Fruit fly (Drosophila melanogaster) whole organism, prepupa: ENCODE data around the gene Qsox4.

Experiments
- CG10631 ChIP-seq: fragments of 200-800 bp; sonication (Bioruptor generic); optimal IDR thresholded peaks from 2 replicates; lab custom pipeline; 2016; ENCODE audit warnings: missing biosample characterization, missing genetic modification characterization
- CG10669 ChIP-seq: fragments of 200-800 bp; sonication (Bioruptor generic); optimal IDR thresholded peaks from 3 replicates; lab custom pipeline; 2018; ENCODE audit warnings: missing biosample characterization, mild to moderate bottlenecking, missing genetic modification characterization, moderate library complexity
- CG11294 ChIP-seq: fragments of 200-800 bp; sonication (Bioruptor generic); IDR thresholded peaks from 2 replicates; pipeline ENCODE4 v1.3.6; 2022; ENCODE audit warnings: missing biosample characterization, missing genetic modification characterization
- CG11902 ChIP-seq: fragments of 200-800 bp; sonication (Bioruptor generic); optimal IDR thresholded peaks from 3 replicates; lab custom pipeline; 2016; ENCODE audit warnings: missing biosample characterization, missing genetic modification characterization
- CG16779 ChIP-seq: fragments of 200-800 bp; sonication (Bioruptor generic); optimal IDR thresholded peaks from 3 replicates; lab custom pipeline; 2017; ENCODE audit warnings: missing biosample characterization, mild to moderate bottlenecking, missing genetic modification characterization
- CG31627 ChIP-seq: fragments of 200-800 bp; sonication (Bioruptor generic); optimal IDR thresholded peaks from 3 replicates; lab custom pipeline; 2016; ENCODE audit warnings: missing biosample characterization, missing genetic modification characterization
- CG32006 ChIP-seq: fragments of 200-800 bp; sonication (Bioruptor generic); optimal IDR thresholded peaks from 3 replicates; lab custom pipeline; 2017; ENCODE audit warnings: missing biosample characterization, mild to moderate bottlenecking, missing genetic modification characterization
- CG34406 ChIP-seq: fragments of 200-800 bp; sonication (Bioruptor generic); optimal IDR thresholded peaks from 3 replicates; lab custom pipeline; 2016; ENCODE audit warnings: missing biosample characterization, missing genetic modification characterization
- CG3919 ChIP-seq: fragments of 200-800 bp; sonication (Bioruptor generic); optimal IDR thresholded peaks from 3 replicates; lab custom pipeline; 2016; ENCODE audit warnings: missing biosample characterization, missing genetic modification characterization
- CG4318 ChIP-seq: fragments of 200-800 bp; sonication (Bioruptor generic); optimal IDR thresholded peaks from 3 replicates; lab custom pipeline; 2017; ENCODE audit warnings: missing biosample characterization, mild to moderate bottlenecking, missing genetic modification characterization
- CG6163 ChIP-seq: fragments of 200-800 bp; sonication (Bioruptor generic); IDR thresholded peaks from 3 replicates; pipeline ENCODE4 v1.3.6; 2022; ENCODE audit warnings: missing biosample characterization, missing genetic modification characterization
- CG6276 ChIP-seq: fragments of 200-800 bp; sonication (Bioruptor generic); optimal IDR thresholded peaks from 2 replicates; lab custom pipeline; 2017; ENCODE audit warnings: missing biosample characterization, mild to moderate bottlenecking, missing genetic modification characterization
- CG6792 ChIP-seq: fragments of 200-800 bp; sonication (Bioruptor generic); optimal IDR thresholded peaks from 3 replicates; lab custom pipeline; 2016; ENCODE audit warnings: missing biosample characterization, missing genetic modification characterization
- CG6808 ChIP-seq: fragments of 200-800 bp; sonication (Bioruptor generic); optimal IDR thresholded peaks from 3 replicates; lab custom pipeline; 2017; ENCODE audit warnings: missing biosample characterization, missing genetic modification characterization, mild to moderate bottlenecking, moderate library complexity, missing genetic modification reagents
- CG8119 ChIP-seq: fragments of 200-800 bp; sonication (Bioruptor generic); IDR thresholded peaks from 3 replicates; pipeline ENCODE4 v1.3.6; 2022; ENCODE audit warnings: missing biosample characterization, missing genetic modification characterization
- CG8632 ChIP-seq: fragments of 200-800 bp; sonication (Bioruptor generic); optimal IDR thresholded peaks from 3 replicates; lab custom pipeline; 2016; ENCODE audit warnings: missing biosample characterization, missing genetic modification characterization
- CG9139 ChIP-seq: fragments of 200-800 bp; sonication (Bioruptor generic); optimal IDR thresholded peaks from 3 replicates; lab custom pipeline; 2017; ENCODE audit warnings: missing biosample characterization, mild to moderate bottlenecking, missing genetic modification characterization
- Eip75B ChIP-seq: fragments of 200-800 bp; sonication (Bioruptor generic); optimal IDR thresholded peaks from 3 replicates; lab custom pipeline; 2016; ENCODE audit warnings: missing biosample characterization, missing genetic modification characterization
- Eip78C ChIP-seq: fragments of 200-800 bp; sonication (Bioruptor generic); peaks from one replicate; lab custom pipeline; 2016; ENCODE audit warnings: missing biosample characterization, missing genetic modification characterization
- Eip93F ChIP-seq: fragments of 200-800 bp; sonication (Bioruptor generic); optimal IDR thresholded peaks from 2 replicates; lab custom pipeline; 2016; ENCODE audit warnings: missing biosample characterization, mild to moderate bottlenecking, missing genetic modification characterization
- Ets96B ChIP-seq: fragments of 200-800 bp; optimal IDR thresholded peaks from 2 replicates; lab custom pipeline; 2019; ENCODE audit warnings: missing biosample characterization, mild to moderate bottlenecking, missing genetic modification characterization, moderate library complexity
- Gug ChIP-seq: fragments of 200-800 bp; sonication (Bioruptor generic); IDR thresholded peaks from 2 replicates; pipeline ENCODE4 v1.3.6; 2022; ENCODE audit warnings: missing biosample characterization, missing genetic modification characterization
- Hr39 ChIP-seq: fragments of 200-800 bp; sonication (Bioruptor generic); optimal IDR thresholded peaks from 2 replicates; lab custom pipeline; 2016; ENCODE audit warnings: missing biosample characterization, missing genetic modification characterization
- Hr4 ChIP-seq: fragments of 200-800 bp; sonication (Bioruptor generic); optimal IDR thresholded peaks from 3 replicates; lab custom pipeline; 2016; ENCODE audit warnings: missing biosample characterization, missing genetic modification characterization
- Lpt ChIP-seq: fragments of 200-800 bp; sonication (Bioruptor generic); optimal IDR thresholded peaks from 3 replicates; lab custom pipeline; 2016; ENCODE audit warnings: missing biosample characterization, missing genetic modification characterization
- Met ChIP-seq: fragments of 200-800 bp; sonication (Bioruptor generic); optimal IDR thresholded peaks from 3 replicates; lab custom pipeline; 2016; ENCODE audit warnings: missing biosample characterization, missing genetic modification characterization
- OdsH ChIP-seq: fragments of 200-800 bp; sonication (Bioruptor generic); optimal IDR thresholded peaks from 3 replicates; lab custom pipeline; 2016; ENCODE audit warnings: missing biosample characterization, missing genetic modification characterization
- Sox102F ChIP-seq: fragments of 200-800 bp; sonication (Bioruptor generic); optimal IDR thresholded peaks from 2 replicates; lab custom pipeline; 2016; ENCODE audit warnings: missing biosample characterization, mild to moderate bottlenecking, missing genetic modification characterization
- Sox14 ChIP-seq: fragments of 200-800 bp; sonication (Bioruptor generic); optimal IDR thresholded peaks from 3 replicates; lab custom pipeline; 2016; ENCODE audit warnings: missing biosample characterization, missing genetic modification characterization
- Sox15 ChIP-seq: fragments of 200-800 bp; sonication (Bioruptor generic); optimal IDR thresholded peaks from 3 replicates; lab custom pipeline; 2016; ENCODE audit warnings: missing biosample characterization, missing genetic modification characterization
- achi ChIP-seq: fragments of 200-800 bp; sonication (Bioruptor generic); optimal IDR thresholded peaks from 3 replicates; lab custom pipeline; 2016; ENCODE audit warnings: missing biosample characterization, missing genetic modification characterization
- acj6 ChIP-seq: fragments of 200-800 bp; sonication (Bioruptor generic); optimal IDR thresholded peaks from 3 replicates; lab custom pipeline; 2016; ENCODE audit warnings: missing biosample characterization, missing genetic modification characterization
- dac ChIP-seq: fragments of 200-800 bp; sonication (Bioruptor generic); optimal IDR thresholded peaks from 2 replicates; lab custom pipeline; 2017; ENCODE audit warnings: missing biosample characterization, mild to moderate bottlenecking, missing genetic modification characterization
- eg ChIP-seq: fragments of 200-800 bp; sonication (Bioruptor generic); IDR thresholded peaks from 3 replicates; pipeline ENCODE4 v1.3.6; 2022; ENCODE audit warnings: missing biosample characterization, missing genetic modification characterization
- fkh ChIP-seq: fragments of 200-800 bp; sonication (Bioruptor generic); optimal IDR thresholded peaks from 3 replicates; lab custom pipeline; 2017; ENCODE audit warnings: missing biosample characterization, mild to moderate bottlenecking, missing genetic modification characterization, moderate library complexity
- net ChIP-seq: fragments of 200-800 bp; sonication (Bioruptor generic); optimal IDR thresholded peaks from 3 replicates; lab custom pipeline; 2016; ENCODE audit warnings: missing biosample characterization, missing genetic modification characterization
- pdm3 ChIP-seq: fragments of 200-800 bp; sonication (Bioruptor generic); optimal IDR thresholded peaks from 3 replicates; lab custom pipeline; 2016; ENCODE audit warnings: missing biosample characterization, missing genetic modification characterization
- salr ChIP-seq, 2 experiments: fragments of 200-800 bp; sonication (Bioruptor generic); optimal IDR thresholded peaks; 3 replicates each; lab custom pipeline; 2016 to 2018; ENCODE audit warnings: missing biosample characterization in 2 of 2, missing genetic modification characterization in 2 of 2, mild to moderate bottlenecking in 1 of 2
- spab ChIP-seq: fragments of 200-800 bp; sonication (Bioruptor generic); optimal IDR thresholded peaks from 2 replicates; lab custom pipeline; 2017; ENCODE audit warnings: missing biosample characterization, mild to moderate bottlenecking, missing genetic modification characterization, missing genetic modification reagents
- svp ChIP-seq: fragments of 200-800 bp; sonication (Bioruptor generic); peaks from one replicate; lab custom pipeline; 2016; ENCODE audit warnings: missing biosample characterization, missing genetic modification characterization
- topi ChIP-seq: fragments of 200-800 bp; sonication (Bioruptor generic); optimal IDR thresholded peaks from 3 replicates; lab custom pipeline; 2016; ENCODE audit warnings: missing biosample characterization, missing genetic modification characterization
- vri ChIP-seq: fragments of 200-800 bp; sonication (Bioruptor generic); optimal IDR thresholded peaks from 3 replicates; lab custom pipeline; 2016; ENCODE audit warnings: missing biosample characterization, mild to moderate bottlenecking, missing genetic modification characterization

Gene Qsox4

DNA sequence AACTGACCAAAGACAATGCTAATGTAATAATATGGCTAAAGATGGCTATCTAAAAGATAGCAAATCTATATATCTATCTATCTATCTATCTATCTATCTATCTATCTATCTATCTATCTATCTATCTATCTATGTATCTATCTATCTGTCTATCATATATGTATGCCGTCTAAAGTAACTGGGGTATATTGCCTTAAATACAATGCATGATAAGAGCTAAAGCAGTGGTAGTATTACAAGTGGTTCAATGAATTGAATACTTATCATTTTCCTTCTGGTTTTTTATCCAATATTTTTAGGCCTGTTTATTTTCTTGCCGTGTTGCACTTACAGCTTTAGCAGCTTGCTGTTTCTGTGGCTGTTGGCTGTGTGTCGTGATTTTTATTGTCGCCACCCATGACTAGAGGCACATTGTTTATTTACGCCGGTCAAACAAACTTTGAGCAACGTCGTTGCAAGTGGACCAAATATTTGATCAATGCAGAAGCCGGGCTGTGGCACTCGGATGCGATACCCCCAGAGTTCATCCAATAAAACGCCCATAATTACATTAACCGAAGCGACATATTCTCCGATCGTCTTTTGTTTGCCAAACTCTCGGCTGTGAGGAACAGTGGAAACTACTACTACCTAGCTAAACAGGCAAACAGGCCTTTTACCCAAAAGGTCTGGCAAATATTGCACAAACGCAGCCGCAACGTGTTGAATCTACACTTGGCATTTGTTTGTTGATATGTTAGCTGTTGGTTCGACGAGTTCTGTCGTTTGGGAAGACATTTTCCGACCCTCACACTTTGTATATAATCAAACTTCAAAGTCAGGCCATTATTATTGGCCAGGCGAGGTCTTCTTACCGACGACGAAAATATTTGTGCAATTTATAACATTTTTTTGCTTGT is 35.4 kb downstream of the Qsox4 start (continued):
- peak; percentile 25 for TF ChIP-seq acj6 (GFP tag; lab: Kevin White, UChicago)
- TF ChIP-seq CG11294 (GFP tag; lab: Robert Waterston, UW), result no peak
- peak; percentile 73 for TF ChIP-seq Hr4 (GFP tag; lab: Kevin White, UChicago)
- no peak for TF ChIP-seq CG6792 (GFP tag; lab: Kevin White, UChicago)
- TF ChIP-seq CG10631 (GFP tag; lab: Kevin White, UChicago), result peak; percentile 26
- no peak for TF ChIP-seq CG16779 (tag; lab: Kevin White, UChicago)
- peak; percentile 16 for TF ChIP-seq pdm3 (GFP tag; lab: Kevin White, UChicago)
- peak; percentile 11 for TF ChIP-seq Sox14
- TF ChIP-seq dac (GFP tag; lab: Kevin White, UChicago), result peak; percentile 1
- peak; percentile 81 for TF ChIP-seq CG32006 (GFP tag; lab: Kevin White, UChicago)
- peak; percentile 28 for TF ChIP-seq Ets96B (tag; lab: Kevin White, UChicago)
- peak; percentile 55 for TF ChIP-seq achi (GFP tag; lab: Kevin White, UChicago)
- peak; percentile 72 for TF ChIP-seq fkh (GFP tag; lab: Kevin White, UChicago)
- TF ChIP-seq CG3919 (GFP tag; lab: Kevin White, UChicago), result peak; percentile 17
- TF ChIP-seq CG4318 (GFP tag; lab: Kevin White, UChicago), result peak; percentile 52
- peak; percentile 33 for TF ChIP-seq OdsH (GFP tag; lab: Kevin White, UChicago)
- TF ChIP-seq, all 60 proteins: peak for 25

DNA sequence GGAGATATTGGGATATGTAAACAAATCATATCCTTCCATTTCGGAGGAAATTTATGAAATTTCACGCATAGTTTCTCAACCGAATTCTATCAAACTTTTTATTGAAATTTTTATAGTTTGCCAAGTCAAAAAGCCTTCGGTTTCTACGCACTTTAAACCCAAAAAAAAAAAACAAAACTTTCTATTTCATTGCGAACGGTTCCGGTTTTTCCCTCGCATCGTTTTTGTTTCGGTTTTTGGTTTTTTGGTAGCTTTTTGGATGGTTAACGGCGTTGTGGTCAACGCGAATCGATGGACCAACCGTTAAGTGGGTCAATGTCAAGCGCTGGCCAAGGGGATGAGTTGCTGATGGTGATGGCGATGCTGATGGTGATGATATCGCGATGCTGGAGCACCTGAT is 38.4 kb downstream of the Qsox4 start:
- TF ChIP-seq Eip78C (GFP tag; lab: Kevin White, UChicago) (no peak), pdm3 (GFP tag; lab: Kevin White, UChicago) (no peak), CG34406 (no peak), svp (GFP tag; lab: Kevin White, UChicago) (no peak), Sox102F (GFP tag; lab: Kevin White, UChicago) (no peak), achi (GFP tag; lab: Kevin White, UChicago) (no peak), Eip93F (no peak), net (GFP tag; lab: Kevin White, UChicago) (no peak), Ets96B (tag; lab: Kevin White, UChicago) (no peak), salr (GFP tag; optimal IDR thresholded peaks at IDR 0.05; lab: Kevin White, UChicago) (no peak), CG8632 (GFP tag; lab: Kevin White, UChicago) (no peak), CG4318 (GFP tag; lab: Kevin White, UChicago) (no peak), CG6276 (GFP tag; lab: Kevin White, UChicago) (no peak), CG8119 (no peak), Sox14 (no peak), CG3919 (GFP tag; lab: Kevin White, UChicago) (no peak), topi (GFP tag; lab: Kevin White, UChicago) (no peak), Gug (GFP tag; lab: Robert Waterston, UW) (no peak), CG9139 (no peak), Hr39 (GFP tag; lab: Kevin White, UChicago) (no peak)

DNA sequence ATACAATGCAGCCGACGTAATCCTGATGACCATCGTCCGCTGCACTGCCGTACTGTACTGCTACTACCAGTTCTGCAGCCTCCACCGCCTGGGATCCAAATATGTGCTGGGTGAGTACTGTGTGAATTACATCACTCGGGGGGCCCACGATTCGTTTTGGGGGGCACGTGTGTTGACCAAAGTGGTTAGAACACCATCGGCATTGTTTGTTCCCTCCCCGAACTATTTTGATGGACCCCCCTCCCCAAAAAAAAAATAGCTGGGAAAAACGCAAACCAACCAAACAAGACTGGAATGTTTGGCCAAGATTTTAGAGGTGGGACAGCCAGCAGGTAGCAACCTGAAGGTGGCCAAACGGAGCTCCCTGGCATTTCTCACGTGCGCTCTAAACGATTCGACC is 44.9 kb downstream of the Qsox4 start:
- TF ChIP-seq fkh (GFP tag; lab: Kevin White, UChicago), result peak; percentile 74
- no peak for TF ChIP-seq CG34406
- no peak for TF ChIP-seq dac (GFP tag; lab: Kevin White, UChicago)

DNA sequence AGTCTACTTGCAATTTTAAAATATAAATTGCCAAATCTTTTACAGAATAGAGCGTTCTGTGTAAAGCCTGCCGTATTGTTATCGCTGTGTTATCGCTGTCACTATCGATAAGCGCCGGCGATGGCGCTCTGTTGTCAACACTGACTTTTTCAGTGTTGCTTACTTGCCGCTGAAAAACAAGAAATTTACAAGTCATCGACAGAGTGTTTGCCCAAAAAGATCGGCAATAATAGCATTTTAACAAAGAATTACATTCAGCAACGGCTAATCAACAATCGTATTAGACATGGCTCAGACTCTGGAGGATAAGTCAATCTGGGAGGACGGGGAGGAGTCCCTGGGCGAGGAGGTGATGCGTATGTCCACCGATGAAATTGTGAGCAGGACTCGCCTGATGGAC is 50.2 kb downstream of the Qsox4 start, which contains the start of the genes RanBP3 and Rpt5:
TSS of gene RanBP3 (minus strand) at position 107 of the 400 bp plus-strand sequence.
TSS of gene Rpt5 (plus strand) at position 149 of the 400 bp plus-strand sequence.
- TF ChIP-seq achi (GFP tag; lab: Kevin White, UChicago) (no peak), CG6808 (GFP tag; lab: Kevin White, UChicago) (no peak), CG11294 (GFP tag; lab: Robert Waterston, UW) (no peak), CG31627 (GFP tag; lab: Kevin White, UChicago) (peak; percentile 66), eg (GFP tag; lab: Robert Waterston, UW) (peak; percentile 35; the same call in 1 of the 3 replicates), Eip93F (no peak), fkh (GFP tag; lab: Kevin White, UChicago) (no peak), CG6276 (GFP tag; lab: Kevin White, UChicago) (no peak), pdm3 (GFP tag; lab: Kevin White, UChicago) (no peak), Eip75B (GFP tag; lab: Kevin White, UChicago) (no peak), Hr4 (GFP tag; lab: Kevin White, UChicago) (no peak), CG16779 (tag; lab: Kevin White, UChicago) (no peak), Sox15 (no peak), Met (GFP tag; lab: Kevin White, UChicago) (no peak), Lpt (GFP tag; lab: Kevin White, UChicago) (no peak), CG3919 (GFP tag; lab: Kevin White, UChicago) (no peak), vri (no peak), salr (GFP tag; optimal IDR thresholded peaks at IDR 0.05; lab: Kevin White, UChicago) (no peak), CG11902 (GFP tag; lab: Kevin White, UChicago) (no peak), spab (no peak), CG6792 (GFP tag; lab: Kevin White, UChicago) (no peak), CG10669 (GFP tag; lab: Kevin White, UChicago) (no peak), CG6163 (peak; percentile 16; the same call in 1 of the 3 replicates)
